Fruit fly (Drosophila melanogaster) whole organism, embryonic: ENCODE measurements around the gene HINT1.

ENCODE experiments used
- CG14965 ChIP-seq: fragments of 200-800 bp; sonication (Bioruptor generic); optimal IDR thresholded peaks from 2 replicates; lab custom pipeline; 2016; ENCODE audit warnings: missing biosample characterization, missing genetic modification characterization, borderline replicate concordance
- CG8388 ChIP-seq: fragments of 200-800 bp; sonication (Bioruptor generic); optimal IDR thresholded peaks from 2 replicates; lab custom pipeline; 2019; ENCODE audit warnings: missing biosample characterization, mild to moderate bottlenecking, missing genetic modification characterization, moderate library complexity
- E2f2 ChIP-seq: fragments of 200-800 bp; sonication (Bioruptor generic); IDR thresholded peaks from 2 replicates; pipeline ENCODE4 v1.3.6; 2022; ENCODE audit warnings: missing biosample characterization, missing genetic modification characterization

DNA sequence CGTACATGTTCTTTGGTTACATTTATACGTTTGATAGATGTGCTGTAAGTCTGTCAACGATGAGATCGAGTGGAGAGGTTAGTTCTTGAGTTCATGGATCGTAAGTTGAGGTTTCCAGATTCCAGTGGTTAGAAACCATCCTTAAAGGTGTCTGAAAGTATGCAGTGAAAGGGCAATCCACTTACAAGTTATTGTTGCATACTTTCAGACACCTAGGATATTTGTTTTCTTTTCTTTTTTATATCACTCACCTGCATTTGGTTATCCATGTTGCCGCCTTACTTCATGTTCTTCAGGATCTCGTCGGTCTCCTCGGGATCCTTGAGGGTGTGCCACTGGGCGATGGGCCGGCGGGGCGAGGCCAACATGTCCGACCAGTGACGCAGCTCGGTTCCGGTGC, 12.9 kb downstream of the HINT1 start:
- no peak for TF ChIP-seq E2f2
- TF ChIP-seq CG14965: no peak
- no peak for TF ChIP-seq CG8388 (GFP tag; lab: Kevin White, UChicago)
